Fruit fly (Drosophila melanogaster) whole organism, embryonic: Measurements from ENCODE around the gene Pdcd4.
A peak's percentile ranks its signal among the peaks of the same experiment; 100 is the strongest.

Experiments used
- Aef1 ChIP-seq: fragments of 200-800 bp; sonication (Bioruptor generic); IDR thresholded peaks from 3 replicates; pipeline ENCODE4 v1.3.6; 2022; ENCODE audit warnings: missing biosample characterization, missing genetic modification characterization
- Atf-2 ChIP-seq: fragments of 200-800 bp; sonication (Bioruptor generic); optimal IDR thresholded peaks from 2 replicates; lab custom pipeline; 2016; ENCODE audit warnings: missing biosample characterization, missing genetic modification characterization
- Awh ChIP-seq: fragments of 200-800 bp; sonication (Bioruptor generic); IDR thresholded peaks from 2 replicates; pipeline ENCODE4, ENCODE4 v1.3.6; 2022; ENCODE audit warnings: missing biosample characterization, missing genetic modification characterization
- B-H2 ChIP-seq: fragments of 200-800 bp; sonication (Bioruptor generic); optimal IDR thresholded peaks from 2 replicates; lab custom pipeline; 2018; ENCODE audit warnings: missing biosample characterization, mild to moderate bottlenecking, missing genetic modification characterization
- BEAF-32 ChIP-seq: fragments of 200-800 bp; sonication (Bioruptor generic); optimal IDR thresholded peaks from 3 replicates; lab custom pipeline; 2017; ENCODE audit warnings: missing biosample characterization, missing genetic modification characterization, mild to moderate bottlenecking, moderate library complexity, missing genetic modification reagents
- Bgb ChIP-seq: fragments of 200-800 bp; sonication (Bioruptor generic); IDR thresholded peaks from 2 replicates; pipeline ENCODE4 v1.3.6; 2022; ENCODE audit warnings: missing biosample characterization, missing genetic modification characterization; ENCODE audit not compliant: partially characterized antibody
- Bteb2 ChIP-seq: fragments of 200-800 bp; sonication (Bioruptor generic); optimal IDR thresholded peaks from 2 replicates; lab custom pipeline; 2016; ENCODE audit warnings: missing biosample characterization, missing genetic modification characterization
- CG10209 ChIP-seq: fragments of 200-800 bp; sonication (Bioruptor generic); optimal IDR thresholded peaks from 3 replicates; lab custom pipeline; 2017; ENCODE audit warnings: missing biosample characterization, mild to moderate bottlenecking, missing genetic modification characterization, missing genetic modification reagents
- CG13775 ChIP-seq: fragments of 200-800 bp; sonication (Bioruptor generic); optimal IDR thresholded peaks from 3 replicates; lab custom pipeline; 2017; ENCODE audit warnings: missing biosample characterization, mild to moderate bottlenecking, missing genetic modification characterization
- CG15514 ChIP-seq: fragments of 200-800 bp; sonication (Bioruptor generic); optimal IDR thresholded peaks from 3 replicates; lab custom pipeline; 2017; ENCODE audit warnings: missing biosample characterization, missing genetic modification characterization, mild to moderate bottlenecking, moderate library complexity, missing genetic modification reagents
- CG1647 ChIP-seq: fragments of 200-800 bp; sonication (Bioruptor generic); optimal IDR thresholded peaks from 3 replicates; lab custom pipeline; 2016; ENCODE audit warnings: missing biosample characterization, missing genetic modification characterization
- CG17328 ChIP-seq: fragments of 200-800 bp; sonication (Bioruptor generic); IDR thresholded peaks from 2 replicates; pipeline ENCODE4 v1.3.6; 2022; ENCODE audit warnings: missing biosample characterization, missing genetic modification characterization
- CG2116 ChIP-seq: fragments of 200-800 bp; sonication (Bioruptor generic); optimal IDR thresholded peaks from 3 replicates; lab custom pipeline; 2018; ENCODE audit warnings: missing biosample characterization, mild to moderate bottlenecking, missing genetic modification characterization
- CG2202 ChIP-seq: fragments of 200-800 bp; sonication (Bioruptor generic); optimal IDR thresholded peaks from 2 replicates; lab custom pipeline; 2018; ENCODE audit warnings: missing biosample characterization, mild to moderate bottlenecking, missing genetic modification characterization
- CG2712 ChIP-seq: fragments of 200-800 bp; optimal IDR thresholded peaks from 3 replicates; lab custom pipeline; 2019; ENCODE audit warnings: missing biosample characterization, mild to moderate bottlenecking, missing genetic modification characterization, moderate library complexity
- CG3163 ChIP-seq: fragments of 200-800 bp; sonication (Bioruptor generic); optimal IDR thresholded peaks from 3 replicates; lab custom pipeline; 2016; ENCODE audit warnings: missing biosample characterization, missing genetic modification characterization
- CG3281 ChIP-seq: fragments of 200-800 bp; sonication (Bioruptor generic); optimal IDR thresholded peaks from 3 replicates; lab custom pipeline; 2017; ENCODE audit warnings: missing biosample characterization, mild to moderate bottlenecking, missing genetic modification characterization
- CG33213 ChIP-seq: fragments of 200-800 bp; sonication (Bioruptor generic); optimal IDR thresholded peaks from 3 replicates; lab custom pipeline; 2016; ENCODE audit warnings: missing biosample characterization, missing genetic modification characterization
- CG43689 ChIP-seq: fragments of 200-800 bp; sonication (Bioruptor generic); IDR thresholded peaks from 2 replicates; pipeline ENCODE4 v1.3.6; 2022; ENCODE audit warnings: missing biosample characterization, missing genetic modification characterization
- CG4730 ChIP-seq: fragments of 200-800 bp; sonication (Bioruptor generic); IDR thresholded peaks from 2 replicates; pipeline ENCODE4 v1.3.6; 2022; ENCODE audit warnings: missing biosample characterization, missing genetic modification characterization
- CG6813 ChIP-seq: fragments of 200-800 bp; sonication (Bioruptor generic); optimal IDR thresholded peaks from 2 replicates; lab custom pipeline; 2017; ENCODE audit warnings: missing biosample characterization, missing genetic modification characterization, mild to moderate bottlenecking, moderate library complexity, missing genetic modification reagents
- CG8089 ChIP-seq: fragments of 200-800 bp; sonication (Bioruptor generic); optimal IDR thresholded peaks from 3 replicates; lab custom pipeline; 2016; ENCODE audit warnings: missing biosample characterization, missing genetic modification characterization
- CG8359 ChIP-seq: fragments of 200-800 bp; sonication (Bioruptor generic); optimal IDR thresholded peaks from 2 replicates; lab custom pipeline; 2017; ENCODE audit warnings: missing biosample characterization, mild to moderate bottlenecking, missing genetic modification characterization, borderline replicate concordance
- CG9932 ChIP-seq: fragments of 200-800 bp; sonication (Bioruptor generic); IDR thresholded peaks from 2 replicates; pipeline ENCODE4 v1.3.6; 2022; ENCODE audit warnings: missing biosample characterization, missing genetic modification characterization
- CHES-1-like ChIP-seq: fragments of 200-800 bp; sonication (Bioruptor generic); optimal IDR thresholded peaks from 2 replicates; lab custom pipeline; 2016; ENCODE audit warnings: missing biosample characterization, missing genetic modification characterization
- Camta ChIP-seq: fragments of 200-800 bp; sonication (Bioruptor generic); optimal IDR thresholded peaks from 2 replicates; lab custom pipeline; 2016; ENCODE audit warnings: missing biosample characterization, missing genetic modification characterization
- CkIIα-i1 ChIP-seq: fragments of 200-800 bp; sonication (Bioruptor generic); IDR thresholded peaks from 2 replicates; pipeline ENCODE4 v1.3.6; 2022; ENCODE audit warnings: missing biosample characterization, missing genetic modification characterization
- D19A ChIP-seq: fragments of 200-800 bp; optimal IDR thresholded peaks from 3 replicates; lab custom pipeline; 2019; ENCODE audit warnings: missing biosample characterization, mild to moderate bottlenecking, missing genetic modification characterization, moderate library complexity
- Gsc ChIP-seq: fragments of 200-800 bp; sonication (Bioruptor generic); IDR thresholded peaks from 2 replicates; pipeline ENCODE4 v1.3.6; 2022; ENCODE audit warnings: missing biosample characterization, missing genetic modification characterization
- HmgD ChIP-seq: fragments of 200-800 bp; sonication (Bioruptor generic); optimal IDR thresholded peaks from 3 replicates; lab custom pipeline; 2016; ENCODE audit warnings: missing biosample characterization, missing genetic modification characterization
- Max ChIP-seq: fragments of 200-800 bp; sonication (Bioruptor generic); optimal IDR thresholded peaks from 2 replicates; lab custom pipeline; 2016; ENCODE audit warnings: missing biosample characterization, mild to moderate bottlenecking, missing genetic modification characterization
- Mes4 ChIP-seq: fragments of 200-800 bp; sonication (Bioruptor generic); optimal IDR thresholded peaks from 2 replicates; lab custom pipeline; 2016; ENCODE audit warnings: missing biosample characterization, missing genetic modification characterization
- Sin3A ChIP-seq: fragments of >200 bp; optimal IDR thresholded peaks from 2 replicates; lab custom pipeline; 2018
- aop ChIP-seq: fragments of 200-800 bp; sonication (Bioruptor generic); IDR thresholded peaks from 2 replicates; pipeline ENCODE4 v1.3.6; 2022; ENCODE audit warnings: missing biosample characterization, missing genetic modification characterization
- cas ChIP-seq: fragments of 200-800 bp; sonication (Bioruptor generic); IDR thresholded peaks from 2 replicates; pipeline ENCODE4 v1.3.6; 2022; ENCODE audit warnings: missing biosample characterization, missing genetic modification characterization
- chm ChIP-seq: fragments of 200-800 bp; sonication (Bioruptor generic); IDR thresholded peaks from 2 replicates; pipeline ENCODE4 v1.3.6; 2022; ENCODE audit warnings: missing biosample characterization, missing genetic modification characterization
- dan ChIP-seq: fragments of 200-800 bp; sonication (Bioruptor generic); IDR thresholded peaks from 2 replicates; pipeline ENCODE4 v1.3.6; 2022; ENCODE audit warnings: missing biosample characterization, missing genetic modification characterization
- fru ChIP-seq: fragments of >200 bp; optimal IDR thresholded peaks from 2 replicates; lab custom pipeline; 2017
- ftz-f1 ChIP-seq: fragments of 200-800 bp; sonication (Bioruptor generic); optimal IDR thresholded peaks from 2 replicates; lab custom pipeline; 2016; ENCODE audit warnings: missing biosample characterization, missing genetic modification characterization
- ham ChIP-seq: fragments of 200-800 bp; sonication (Bioruptor generic); IDR thresholded peaks from 2 replicates; pipeline ENCODE4 v1.3.6; 2022; ENCODE audit warnings: missing biosample characterization, missing genetic modification characterization
- kah ChIP-seq: fragments of 200-800 bp; sonication (Bioruptor generic); optimal IDR thresholded peaks from 2 replicates; lab custom pipeline; 2018; ENCODE audit warnings: missing biosample characterization, mild to moderate bottlenecking, missing genetic modification characterization
- ken ChIP-seq: fragments of 200-800 bp; sonication (Bioruptor generic); IDR thresholded peaks from 3 replicates; pipeline ENCODE4 v1.3.6; 2022; ENCODE audit warnings: missing biosample characterization, missing genetic modification characterization
- lbe ChIP-seq: fragments of 200-800 bp; sonication (Bioruptor generic); optimal IDR thresholded peaks from 2 replicates; lab custom pipeline; 2016; ENCODE audit warnings: missing biosample characterization, mild to moderate bottlenecking, missing genetic modification characterization
- peb ChIP-seq: fragments of 200-800 bp; sonication (Bioruptor generic); IDR thresholded peaks from 2 replicates; pipeline ENCODE4 v1.3.6; 2022; ENCODE audit warnings: missing biosample characterization, missing genetic modification characterization
- pzg ChIP-seq: fragments of 200-800 bp; sonication (Bioruptor generic); optimal IDR thresholded peaks from 3 replicates; lab custom pipeline; 2018; ENCODE audit warnings: missing biosample characterization, mild to moderate bottlenecking, missing genetic modification characterization, moderate library complexity
- schlank ChIP-seq: fragments of 200-800 bp; sonication (Bioruptor generic); optimal IDR thresholded peaks from 2 replicates; lab custom pipeline; 2018; ENCODE audit warnings: missing biosample characterization, mild to moderate bottlenecking, missing genetic modification characterization
- shn ChIP-seq: fragments of 200-800 bp; sonication (Bioruptor generic); optimal IDR thresholded peaks from 3 replicates; lab custom pipeline; 2016; ENCODE audit warnings: missing biosample characterization, missing genetic modification characterization
- tgo ChIP-seq: fragments of 200-800 bp; sonication (Bioruptor generic); IDR thresholded peaks from 3 replicates; pipeline ENCODE4 v1.3.6; 2022; ENCODE audit warnings: missing biosample characterization, missing genetic modification characterization
- tio ChIP-seq: fragments of 200-800 bp; sonication (Bioruptor generic); optimal IDR thresholded peaks from 2 replicates; lab custom pipeline; 2017; ENCODE audit warnings: missing biosample characterization, missing genetic modification characterization, inconsistent platforms
- trem ChIP-seq: fragments of 200-800 bp; optimal IDR thresholded peaks from 3 replicates; lab custom pipeline; 2019; ENCODE audit warnings: missing biosample characterization, mild to moderate bottlenecking, missing genetic modification characterization, moderate library complexity
- unc-4 ChIP-seq: fragments of 200-800 bp; sonication (Bioruptor generic); IDR thresholded peaks from 2 replicates; pipeline ENCODE4 v1.3.6; 2022; ENCODE audit warnings: missing biosample characterization, missing genetic modification characterization; ENCODE audit not compliant: partially characterized antibody
- wor ChIP-seq: fragments of 200-800 bp; sonication (Bioruptor generic); IDR thresholded peaks from 2 replicates; pipeline ENCODE4 v1.3.6; 2022; ENCODE audit warnings: missing biosample characterization, missing genetic modification characterization

The Pdcd4 gene

dm6 chrX:13739411-13739888 lies 15.8 kb downstream of the Pdcd4 start, which contains the start of gene CG11151:
CG11151 (plus strand) TSS chrX:13739744.
- TF ChIP-seq CG15514 (GFP tag; lab: Kevin White, UChicago) = peak; percentile 91
- TF ChIP-seq cas (GFP tag; lab: Robert Waterston, UW) = peak; percentile 84; the same call in 1 of the 2 replicates
- TF ChIP-seq fru (lab: Kevin White, UChicago) = no peak
- peak; percentile 96 for TF ChIP-seq schlank (tag; lab: Kevin White, UChicago)
- peak; percentile 94 for TF ChIP-seq ken (GFP tag; lab: Robert Waterston, UW)
- peak; percentile 98 for TF ChIP-seq CHES-1-like (GFP tag; lab: Kevin White, UChicago)
- peak; percentile 68 for TF ChIP-seq Bgb
- peak; percentile 88 for TF ChIP-seq CG3163 (GFP tag; lab: Kevin White, UChicago)
- no peak for TF ChIP-seq unc-4 (GFP tag; lab: Robert Waterston, UW)
- TF ChIP-seq chm (GFP tag; lab: Robert Waterston, UW) = peak; percentile 94
- TF ChIP-seq Awh (GFP tag; lab: Robert Waterston, UW) = peak; percentile 92
- peak; percentile 96 for TF ChIP-seq Max (GFP tag; lab: Kevin White, UChicago)
- peak; percentile 40 for TF ChIP-seq pzg (GFP tag; lab: Kevin White, UChicago)
- peak; percentile 95 for TF ChIP-seq CG1647
- no peak for TF ChIP-seq ftz-f1 (GFP tag; lab: Kevin White, UChicago)
- peak; percentile 94 for TF ChIP-seq trem (tag; lab: Kevin White, UChicago)
- TF ChIP-seq shn (GFP tag; lab: Kevin White, UChicago) = peak; percentile 98
- TF ChIP-seq peb (GFP tag; lab: Robert Waterston, UW) = peak; percentile 93
- TF ChIP-seq CG9932 = peak; percentile 94
- TF ChIP-seq CG2116 = peak; percentile 81
- peak; percentile 96 for TF ChIP-seq CG17328 (GFP tag; lab: Robert Waterston, UW)
- peak; percentile 96 for TF ChIP-seq CG8089
- peak; percentile 76 for TF ChIP-seq CkIIα-i1
- peak; percentile 97 for TF ChIP-seq CG6813 (GFP tag; lab: Kevin White, UChicago)
- TF ChIP-seq kah (GFP tag; lab: Kevin White, UChicago) = peak; percentile 94
- peak; percentile 97 for TF ChIP-seq CG10209 (GFP tag; lab: Kevin White, UChicago)
- peak; percentile 97 for TF ChIP-seq CG2712
- TF ChIP-seq CG43689 (GFP tag; lab: Robert Waterston, UW) = peak; percentile 90
- TF ChIP-seq aop (GFP tag; lab: Robert Waterston, UW) = peak; percentile 72
- TF ChIP-seq tgo (GFP tag; lab: Robert Waterston, UW) = peak; percentile 96
- peak; percentile 92 for TF ChIP-seq Aef1 (GFP tag; lab: Robert Waterston, UW)
- peak; percentile 95 for TF ChIP-seq tio (GFP tag; lab: Kevin White, UChicago)
- peak; percentile 97 for TF ChIP-seq CG3281 (GFP tag; lab: Kevin White, UChicago)
- peak; percentile 91 for TF ChIP-seq CG8359 (GFP tag; lab: Kevin White, UChicago)
- TF ChIP-seq CG33213 = peak; percentile 94
- TF ChIP-seq D19A (tag; lab: Kevin White, UChicago) = peak; percentile 94
- peak; percentile 96 for TF ChIP-seq Atf-2 (GFP tag; lab: Kevin White, UChicago)
- peak; percentile 40 for TF ChIP-seq BEAF-32 (GFP tag; lab: Kevin White, UChicago)
- peak; percentile 96 for TF ChIP-seq B-H2
- TF ChIP-seq HmgD (GFP tag; lab: Kevin White, UChicago) = peak; percentile 93
- TF ChIP-seq Gsc (GFP tag; lab: Robert Waterston, UW) = no peak; the same call in 1 of the 2 replicates
- TF ChIP-seq Camta (GFP tag; lab: Kevin White, UChicago) = peak; percentile 96
- TF ChIP-seq Mes4 (GFP tag; lab: Kevin White, UChicago) = peak; percentile 95
- peak; percentile 97 for TF ChIP-seq lbe (GFP tag; lab: Kevin White, UChicago)
- no peak for TF ChIP-seq Sin3A (lab: Kevin White, UChicago)
- peak; percentile 95 for TF ChIP-seq wor
- TF ChIP-seq CG2202 (tag; lab: Kevin White, UChicago) = peak; percentile 94
- TF ChIP-seq dan = peak; percentile 74; the same call in 1 of the 2 replicates
- peak; percentile 94 for TF ChIP-seq CG4730
- peak; percentile 95 for TF ChIP-seq CG13775 (GFP tag; lab: Kevin White, UChicago)
- peak; percentile 95 for TF ChIP-seq Bteb2 (GFP tag; lab: Kevin White, UChicago)
- TF ChIP-seq ham (GFP tag; lab: Robert Waterston, UW) = peak; percentile 76; the same call in 1 of the 2 replicates
